Fruit fly (Drosophila melanogaster) whole organism, embryonic: ENCODE measurements around the gene temp.
A peak's percentile ranks its signal among the peaks of the same experiment; 100 is the strongest.

ENCODE experiments used
- Awh ChIP-seq: fragments of 200-800 bp; sonication (Bioruptor generic); IDR thresholded peaks from 2 replicates; pipeline ENCODE4, ENCODE4 v1.3.6; 2022; ENCODE audit warnings: missing biosample characterization, missing genetic modification characterization
- CG1024 ChIP-seq: fragments of 200-800 bp; sonication (Bioruptor generic); IDR thresholded peaks from 2 replicates; pipeline ENCODE4 v1.3.6; 2022; ENCODE audit warnings: missing biosample characterization, missing genetic modification characterization
- CG10431 ChIP-seq: fragments of 200-800 bp; sonication (Bioruptor generic); optimal IDR thresholded peaks from 3 replicates; lab custom pipeline; 2018; ENCODE audit warnings: missing biosample characterization, mild to moderate bottlenecking, missing genetic modification characterization
- CG1647 ChIP-seq: fragments of 200-800 bp; sonication (Bioruptor generic); optimal IDR thresholded peaks from 3 replicates; lab custom pipeline; 2016; ENCODE audit warnings: missing biosample characterization, missing genetic modification characterization
- CG17385 ChIP-seq: fragments of 200-800 bp; sonication (Bioruptor generic); optimal IDR thresholded peaks from 3 replicates; lab custom pipeline; 2018; ENCODE audit warnings: missing biosample characterization, mild to moderate bottlenecking, missing genetic modification characterization
- CG30431 ChIP-seq: fragments of 200-800 bp; sonication (Bioruptor generic); optimal IDR thresholded peaks from 2 replicates; lab custom pipeline; 2017; ENCODE audit warnings: missing biosample characterization, missing genetic modification characterization
- CG3065 ChIP-seq: fragments of 200-800 bp; sonication (Bioruptor generic); optimal IDR thresholded peaks from 2 replicates; lab custom pipeline; 2016; ENCODE audit warnings: missing biosample characterization, missing genetic modification characterization
- CG31224 ChIP-seq: fragments of 200-800 bp; sonication (Bioruptor generic); IDR thresholded peaks from 2 replicates; pipeline ENCODE4 v1.3.6; 2022; ENCODE audit warnings: missing biosample characterization, missing genetic modification characterization
- CG31388 ChIP-seq: fragments of 200-800 bp; sonication (Bioruptor generic); optimal IDR thresholded peaks from 2 replicates; lab custom pipeline; 2016; ENCODE audit warnings: missing biosample characterization, missing genetic modification characterization
- CG3163 ChIP-seq: fragments of 200-800 bp; sonication (Bioruptor generic); optimal IDR thresholded peaks from 3 replicates; lab custom pipeline; 2016; ENCODE audit warnings: missing biosample characterization, missing genetic modification characterization
- CG32767 ChIP-seq: fragments of 200-800 bp; sonication (Bioruptor generic); IDR thresholded peaks from 2 replicates; pipeline ENCODE4 v1.3.6; 2022; ENCODE audit warnings: missing biosample characterization, missing genetic modification characterization
- CG6689 ChIP-seq: fragments of 200-800 bp; sonication (Bioruptor generic); IDR thresholded peaks from 2 replicates; pipeline ENCODE4 v1.3.6; 2022; ENCODE audit warnings: missing biosample characterization, missing genetic modification characterization
- CG7271 ChIP-seq: fragments of 200-800 bp; sonication (Bioruptor generic); optimal IDR thresholded peaks from 2 replicates; lab custom pipeline; 2018; ENCODE audit warnings: missing biosample characterization, mild to moderate bottlenecking, missing genetic modification characterization, moderate library complexity
- CG8478 ChIP-seq: fragments of >200 bp; optimal IDR thresholded peaks from 2 replicates; lab custom pipeline; 2018
- CG9797 ChIP-seq: fragments of 200-800 bp; sonication (Bioruptor generic); optimal IDR thresholded peaks from 3 replicates; lab custom pipeline; 2018; ENCODE audit warnings: missing biosample characterization, mild to moderate bottlenecking, missing genetic modification characterization
- CG9932 ChIP-seq: fragments of 200-800 bp; sonication (Bioruptor generic); IDR thresholded peaks from 2 replicates; pipeline ENCODE4 v1.3.6; 2022; ENCODE audit warnings: missing biosample characterization, missing genetic modification characterization
- Camta ChIP-seq: fragments of 200-800 bp; sonication (Bioruptor generic); optimal IDR thresholded peaks from 2 replicates; lab custom pipeline; 2016; ENCODE audit warnings: missing biosample characterization, missing genetic modification characterization
- Chrac-16 ChIP-seq: fragments of 200-800 bp; sonication (Bioruptor generic); optimal IDR thresholded peaks from 3 replicates; lab custom pipeline; 2016; ENCODE audit warnings: missing biosample characterization, missing genetic modification characterization
- D19A ChIP-seq: fragments of 200-800 bp; optimal IDR thresholded peaks from 3 replicates; lab custom pipeline; 2019; ENCODE audit warnings: missing biosample characterization, mild to moderate bottlenecking, missing genetic modification characterization, moderate library complexity
- Gug ChIP-seq: fragments of 200-800 bp; sonication (Bioruptor generic); IDR thresholded peaks from 4 replicates; pipeline ENCODE4 v1.3.6; 2022; ENCODE audit warnings: missing biosample characterization, missing genetic modification characterization
- H15 ChIP-seq: fragments of 200-800 bp; sonication (Bioruptor generic); IDR thresholded peaks from 3 replicates; pipeline ENCODE4 v1.3.6; 2022; ENCODE audit warnings: missing biosample characterization, missing genetic modification characterization
- Hmr ChIP-seq: fragments of 200-800 bp; sonication (Bioruptor generic); optimal IDR thresholded peaks from 3 replicates; lab custom pipeline; 2017; ENCODE audit warnings: mild to moderate bottlenecking, missing biosample characterization, missing genetic modification reagents, missing genetic modification characterization
- MESR4 ChIP-seq: fragments of 200-800 bp; sonication (Bioruptor generic); optimal IDR thresholded peaks from 2 replicates; lab custom pipeline; 2018; ENCODE audit warnings: missing biosample characterization, mild to moderate bottlenecking, missing genetic modification characterization, moderate library complexity
- NFAT ChIP-seq: fragments of 200-800 bp; sonication (Bioruptor generic); IDR thresholded peaks from 2 replicates; pipeline ENCODE4 v1.3.6; 2022; ENCODE audit warnings: missing biosample characterization, missing genetic modification characterization
- Nf-YC ChIP-seq: fragments of 200-800 bp; optimal IDR thresholded peaks from 3 replicates; lab custom pipeline; 2019; ENCODE audit warnings: missing biosample characterization, mild to moderate bottlenecking, missing genetic modification characterization, moderate library complexity
- Ravus ChIP-seq: fragments of 200-800 bp; sonication (Bioruptor generic); IDR thresholded peaks from 2 replicates; pipeline ENCODE4 v1.3.6; 2022; ENCODE audit warnings: missing biosample characterization, missing genetic modification characterization
- TFAM ChIP-seq: fragments of 200-800 bp; sonication (Bioruptor generic); optimal IDR thresholded peaks from 2 replicates; lab custom pipeline; 2017; ENCODE audit warnings: missing biosample characterization, missing genetic modification characterization, inconsistent platforms
- Taf1 ChIP-seq: fragments of 200-800 bp; sonication (Bioruptor generic); IDR thresholded peaks from 2 replicates; pipeline ENCODE4 v1.3.6; 2022; ENCODE audit warnings: missing biosample characterization, missing genetic modification characterization
- Xrp1 ChIP-seq: fragments of 200-800 bp; sonication (Bioruptor generic); IDR thresholded peaks from 2 replicates; pipeline ENCODE4 v1.3.6; 2022; ENCODE audit warnings: missing biosample characterization, missing genetic modification characterization
- bigmax ChIP-seq: fragments of 200-800 bp; sonication (Bioruptor generic); optimal IDR thresholded peaks from 2 replicates; lab custom pipeline; 2018; ENCODE audit warnings: missing biosample characterization, mild to moderate bottlenecking, missing genetic modification characterization
- bsh ChIP-seq, 2 experiments: fragments of 200-800 bp; sonication (Bioruptor generic); optimal IDR thresholded peaks; 2 replicates each; lab custom pipeline; 2017 to 2018; ENCODE audit warnings: mild to moderate bottlenecking in 2 of 2, missing biosample characterization in 2 of 2, missing genetic modification characterization in 2 of 2, moderate library complexity in 1 of 2
- cas ChIP-seq: fragments of 200-800 bp; sonication (Bioruptor generic); IDR thresholded peaks from 2 replicates; pipeline ENCODE4 v1.3.6; 2022; ENCODE audit warnings: missing biosample characterization, missing genetic modification characterization
- chn ChIP-seq: fragments of 200-800 bp; sonication (Bioruptor generic); optimal IDR thresholded peaks from 2 replicates; lab custom pipeline; 2016; ENCODE audit warnings: missing biosample characterization, missing genetic modification characterization
- da ChIP-seq: fragments of 200-800 bp; sonication (Bioruptor generic); optimal IDR thresholded peaks from 2 replicates; lab custom pipeline; 2016; ENCODE audit warnings: missing biosample characterization, missing genetic modification characterization
- eve ChIP-seq, 2 experiments: fragments of >200 bp; optimal IDR thresholded peaks; 2 replicates each; lab custom pipeline; 2017; ENCODE audit warnings: missing biosample characterization in 2 of 2, missing genetic modification characterization in 2 of 2
- gsb ChIP-seq: fragments of 200-800 bp; sonication (Bioruptor generic); IDR thresholded peaks from 2 replicates; pipeline ENCODE4 v1.3.6; 2022; ENCODE audit warnings: missing biosample characterization, missing genetic modification characterization
- h ChIP-seq: fragments of >200 bp; optimal IDR thresholded peaks from 2 replicates; lab custom pipeline; 2017
- hb ChIP-seq: fragments of 200-800 bp; sonication (Bioruptor generic); IDR thresholded peaks from 3 replicates; pipeline ENCODE4 v1.3.6; 2022; ENCODE audit warnings: missing biosample characterization, missing genetic modification characterization; ENCODE audit not compliant: partially characterized antibody
- klu ChIP-seq: fragments of 200-800 bp; sonication (Bioruptor generic); IDR thresholded peaks from 2 replicates; pipeline ENCODE4 v1.3.6; 2022; ENCODE audit warnings: missing biosample characterization, missing genetic modification characterization
- lab ChIP-seq: fragments of 200-800 bp; sonication (Bioruptor generic); optimal IDR thresholded peaks from 3 replicates; lab custom pipeline; 2017; ENCODE audit warnings: missing biosample characterization, missing genetic modification characterization, mild to moderate bottlenecking, moderate library complexity, missing genetic modification reagents
- lola ChIP-seq, 3 experiments: fragments of >200 bp in 2 of 3; fragments of 200-800 bp in 1 of 3; sonication (Bioruptor generic) in 1 of 3; optimal IDR thresholded peaks; 2 replicates each; lab custom pipeline; 2017 to 2019; ENCODE audit warnings: missing biosample characterization in 3 of 3, missing genetic modification characterization in 3 of 3, mild to moderate bottlenecking in 1 of 3, moderate library complexity in 1 of 3
- luna ChIP-seq: fragments of 200-800 bp; sonication (Bioruptor generic); optimal IDR thresholded peaks from 2 replicates; lab custom pipeline; 2016; ENCODE audit warnings: missing biosample characterization, missing genetic modification characterization
- maf-S ChIP-seq: fragments of 200-800 bp; sonication (Bioruptor generic); optimal IDR thresholded peaks from 2 replicates; lab custom pipeline; 2016; ENCODE audit warnings: missing biosample characterization, missing genetic modification characterization
- nerfin-1 ChIP-seq: fragments of 200-800 bp; sonication (Bioruptor generic); optimal IDR thresholded peaks from 3 replicates; lab custom pipeline; 2019; ENCODE audit warnings: missing biosample characterization, mild to moderate bottlenecking, missing genetic modification characterization, moderate library complexity
- nom ChIP-seq: fragments of 200-800 bp; sonication (Bioruptor generic); optimal IDR thresholded peaks from 2 replicates; lab custom pipeline; 2017; ENCODE audit warnings: missing biosample characterization, missing genetic modification characterization, mild to moderate bottlenecking, moderate library complexity, missing genetic modification reagents
- pfk ChIP-seq: fragments of 200-800 bp; sonication (Bioruptor generic); optimal IDR thresholded peaks from 2 replicates; lab custom pipeline; 2018; ENCODE audit warnings: missing biosample characterization, mild to moderate bottlenecking, missing genetic modification characterization, moderate library complexity
- sens ChIP-seq: fragments of 200-800 bp; sonication (Bioruptor generic); peaks from one replicate; lab custom pipeline; 2016; ENCODE audit warnings: missing biosample characterization, missing genetic modification characterization
- slou ChIP-seq: fragments of 200-800 bp; sonication (Bioruptor generic); optimal IDR thresholded peaks from 3 replicates; lab custom pipeline; 2016; ENCODE audit warnings: missing biosample characterization, missing genetic modification characterization
- sqz ChIP-seq: fragments of 200-800 bp; sonication (Bioruptor generic); optimal IDR thresholded peaks from 3 replicates; lab custom pipeline; 2018; ENCODE audit warnings: missing biosample characterization, mild to moderate bottlenecking, missing genetic modification characterization
- tup ChIP-seq: fragments of 200-800 bp; sonication (Bioruptor generic); optimal IDR thresholded peaks from 2 replicates; lab custom pipeline; 2016; ENCODE audit warnings: missing biosample characterization, mild to moderate bottlenecking, missing genetic modification characterization, moderate library complexity
- wor ChIP-seq: fragments of 200-800 bp; sonication (Bioruptor generic); IDR thresholded peaks from 2 replicates; pipeline ENCODE4 v1.3.6; 2022; ENCODE audit warnings: missing biosample characterization, missing genetic modification characterization
- zfh1 ChIP-seq: fragments of 200-800 bp; sonication (Bioruptor generic); IDR thresholded peaks from 3 replicates; pipeline ENCODE4 v1.3.6; 2022; ENCODE audit warnings: missing biosample characterization, missing genetic modification characterization

Gene temp

DNA sequence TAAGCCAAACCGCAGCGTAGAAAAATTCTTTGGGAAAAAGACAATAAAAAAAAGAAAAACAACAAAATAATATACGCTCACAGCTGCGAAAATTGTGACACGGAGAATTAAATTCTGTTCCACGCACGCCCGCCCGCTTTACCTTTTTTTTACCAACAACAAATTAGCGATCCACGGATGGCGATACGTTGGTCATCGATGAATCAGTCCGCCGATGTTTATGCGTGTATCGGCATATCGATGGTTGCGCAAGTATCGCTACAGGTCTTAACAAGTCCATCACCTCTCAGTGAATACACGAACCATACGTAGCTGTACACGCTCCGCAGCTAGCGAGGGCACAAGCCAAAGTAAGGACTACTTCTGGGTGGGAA, 8.2 kb upstream of the temp start, which contains the start of gene CG2924 (continued):
- TF ChIP-seq CG3065 (no peak), zfh1 (peak; percentile 72; the same call in 2 of the 3 replicates), MESR4 (peak; percentile 62), CG7271 (tag; lab: Kevin White, UChicago) (no peak), eve (GFP tag; optimal IDR thresholded peaks at IDR 0.05; lab: Kevin White, UChicago) (no peak), Awh (no peak), pfk (GFP tag; lab: Kevin White, UChicago) (peak; percentile 29), NFAT (GFP tag; lab: Robert Waterston, UW) (peak; percentile 83), CG31224 (GFP tag; lab: Robert Waterston, UW) (peak; percentile 30; the same call in 1 of the 2 replicates), Gug (GFP tag; lab: Robert Waterston, UW) (peak; percentile 89; the same call in 2 of the 4 replicates), Chrac-16 (GFP tag; lab: Kevin White, UChicago) (peak; percentile 52), gsb (GFP tag; lab: Robert Waterston, UW) (no peak), da (GFP tag; lab: Kevin White, UChicago) (no peak), Nf-YC (tag; lab: Kevin White, UChicago) (peak; percentile 33), Xrp1 (GFP tag; lab: Robert Waterston, UW) (0 out of 2 replicates have a peak, but pooled peaks have one; percentile 11), TFAM (GFP tag; lab: Kevin White, UChicago) (no peak), Camta (GFP tag; lab: Kevin White, UChicago) (peak; percentile 34), Hmr (GFP tag; lab: Kevin White, UChicago) (peak; percentile 83), nerfin-1 (tag; lab: Kevin White, UChicago) (peak; percentile 34), CG9932 (GFP tag; lab: Robert Waterston, UW) (peak; percentile 95), nom (no peak), bigmax (GFP tag; lab: Kevin White, UChicago) (no peak), Ravus (GFP tag; lab: Robert Waterston, UW) (no peak), CG17385 (GFP tag; lab: Kevin White, UChicago) (no peak), lola (GFP tag; optimal IDR thresholded peaks at IDR 0.05; lab: Kevin White, UChicago) (no peak), maf-S (GFP tag; lab: Kevin White, UChicago) (peak; percentile 30), CG9797 (GFP tag; lab: Kevin White, UChicago) (peak; percentile 77), luna (peak; percentile 56), chn (GFP tag; lab: Kevin White, UChicago) (peak; percentile 78), CG10431 (GFP tag; lab: Kevin White, UChicago) (no peak), Taf1 (GFP tag; lab: Robert Waterston, UW) (no peak), D19A (peak; percentile 26), bsh (GFP tag; optimal IDR thresholded peaks at IDR 0.05; lab: Kevin White, UChicago) (no peak), klu (GFP tag; lab: Robert Waterston, UW) (no peak; the same call in 1 of the 2 replicates), H15 (GFP tag; lab: Robert Waterston, UW) (no peak; the same call in 2 of the 3 replicates), CG30431 (GFP tag; lab: Kevin White, UChicago) (no peak), CG8478 (lab: Kevin White, UChicago) (no peak), slou (peak; percentile 24), CG1024 (GFP tag; lab: Robert Waterston, UW) (peak; percentile 50; the same call in 1 of the 2 replicates), sens (GFP tag; lab: Kevin White, UChicago) (peak; percentile 84), CG3163 (GFP tag; lab: Kevin White, UChicago) (peak; percentile 54), sqz (GFP tag; lab: Kevin White, UChicago) (peak; percentile 42), CG1647 (GFP tag; lab: Kevin White, UChicago) (peak; percentile 59), wor (no peak), lab (GFP tag; lab: Kevin White, UChicago) (peak; percentile 68), cas (GFP tag; lab: Robert Waterston, UW) (peak; percentile 56; the same call in 1 of the 2 replicates), tup (GFP tag; lab: Kevin White, UChicago) (no peak), CG31388 (GFP tag; lab: Kevin White, UChicago) (no peak), CG32767 (GFP tag; lab: Robert Waterston, UW) (peak; percentile 53; the same call in 1 of the 2 replicates), CG6689 (GFP tag; lab: Robert Waterston, UW) (no peak), h (no peak), hb (GFP tag; lab: Robert Waterston, UW) (peak; percentile 99)
